Fruit fly (Drosophila melanogaster): Measurements from ENCODE around the gene CG34323.
A peak's percentile ranks its signal among the peaks of the same experiment; 100 is the strongest.

Gene CG34323

dm6 chrX:12028825-12029514, 41.3 kb upstream of the CG34323 start, which contains the start of gene Usp7 (continued):
- peak; percentile 97 for TF ChIP-seq bbx (GFP tag; IDR thresholded peaks at IDR 0.05; ENCODE audit: partially characterized antibody)
- TF ChIP-seq corto (GFP tag; optimal IDR thresholded peaks at IDR 0.05): no peak
- no peak for TF ChIP-seq Dfd (GFP tag; optimal IDR thresholded peaks at IDR 0.05)
- peak; percentile 96 for TF ChIP-seq Opbp (GFP tag; IDR thresholded peaks at IDR 0.05; ENCODE audit: partially characterized antibody)
- TF ChIP-seq sc (optimal IDR thresholded peaks at IDR 0.05): no peak
- no peak for TF ChIP-seq sc (GFP tag; optimal IDR thresholded peaks at IDR 0.05)
- peak; percentile 0 for TF ChIP-seq CG4424 (GFP tag; optimal IDR thresholded peaks at IDR 0.05)
- TF ChIP-seq hbn (GFP tag; IDR thresholded peaks at IDR 0.05; ENCODE audit: partially characterized antibody): peak; percentile 91
- no peak for TF ChIP-seq ash1 (GFP tag; optimal IDR thresholded peaks at IDR 0.05)
- TF ChIP-seq ab (GFP tag; optimal IDR thresholded peaks at IDR 0.05): no peak
- peak; percentile 41 for TF ChIP-seq CG9797 (GFP tag; optimal IDR thresholded peaks at IDR 0.05)
- TF ChIP-seq CG7357 (GFP tag; IDR thresholded peaks at IDR 0.05): peak; percentile 51; the same call in 1 of the 3 replicates
- TF ChIP-seq crol (GFP tag; IDR thresholded peaks at IDR 0.05): no peak
- TF ChIP-seq CG13287 (GFP tag; IDR thresholded peaks at IDR 0.05; ENCODE audit: partially characterized antibody): peak; percentile 95
- TF ChIP-seq pfk (GFP tag; optimal IDR thresholded peaks at IDR 0.05): peak; percentile 71
- peak; percentile 80 for TF ChIP-seq Sry-δ (GFP tag; optimal IDR thresholded peaks at IDR 0.05)
- TF ChIP-seq CG8290 (GFP tag; optimal IDR thresholded peaks at IDR 0.05): peak; percentile 83
- no peak for TF ChIP-seq CG8290 (tag; optimal IDR thresholded peaks at IDR 0.05)
- no peak for TF ChIP-seq rib (GFP tag; IDR thresholded peaks at IDR 0.05)
- peak; percentile 55 for TF ChIP-seq Dp (GFP tag; optimal IDR thresholded peaks at IDR 0.05)
- peak; percentile 91 for TF ChIP-seq vnd (GFP tag; IDR thresholded peaks at IDR 0.05; ENCODE audit: partially characterized antibody)
- peak; percentile 79 for TF ChIP-seq sna (GFP tag; IDR thresholded peaks at IDR 0.05; ENCODE audit: partially characterized antibody)
- TF ChIP-seq hth (optimal IDR thresholded peaks at IDR 0.05): no peak
- TF ChIP-seq Trl (optimal IDR thresholded peaks at IDR 0.05): no peak
- no peak for TF ChIP-seq Trl (GFP tag; optimal IDR thresholded peaks at IDR 0.05)
- TF ChIP-seq CrebB (tag; optimal IDR thresholded peaks at IDR 0.05): no peak
- no peak; the same call in 1 of the 2 replicates for TF ChIP-seq CG31441 (GFP tag; IDR thresholded peaks at IDR 0.05)
- peak; percentile 84 for TF ChIP-seq Sry-β (GFP tag; optimal IDR thresholded peaks at IDR 0.05)
- TF ChIP-seq CG7963 (GFP tag; IDR thresholded peaks at IDR 0.05; ENCODE audit: partially characterized antibody): peak; percentile 95
- TF ChIP-seq Hr3 (GFP tag; optimal IDR thresholded peaks at IDR 0.05): no peak
- TF ChIP-seq stwl (tag; optimal IDR thresholded peaks at IDR 0.05): peak; percentile 79
- no peak for TF ChIP-seq CG34422 (GFP tag; IDR thresholded peaks at IDR 0.05)
- TF ChIP-seq fd64A (GFP tag; optimal IDR thresholded peaks at IDR 0.05): no peak
- no peak for TF ChIP-seq otp (GFP tag; IDR thresholded peaks at IDR 0.05)
- TF ChIP-seq zen (tag; optimal IDR thresholded peaks at IDR 0.05): peak; percentile 50
- peak; percentile 60 for TF ChIP-seq MESR4 (GFP tag; optimal IDR thresholded peaks at IDR 0.05)
- TF ChIP-seq pzg (GFP tag; optimal IDR thresholded peaks at IDR 0.05): peak; percentile 82
- peak; percentile 86 for TF ChIP-seq CG7928 (GFP tag; optimal IDR thresholded peaks at IDR 0.05)
- peak; percentile 81 for TF ChIP-seq zen2 (GFP tag; IDR thresholded peaks at IDR 0.05; ENCODE audit: partially characterized antibody)
- TF ChIP-seq CG16863 (GFP tag; optimal IDR thresholded peaks at IDR 0.05): no peak
- TF ChIP-seq Dll (GFP tag; IDR thresholded peaks at IDR 0.05; ENCODE audit: partially characterized antibody): peak; percentile 92
- peak; percentile 52 for TF ChIP-seq CG15601 (tag; optimal IDR thresholded peaks at IDR 0.05)
- TF ChIP-seq sqz (GFP tag; optimal IDR thresholded peaks at IDR 0.05): peak; percentile 11
- TF ChIP-seq E2f1 (GFP tag; IDR thresholded peaks at IDR 0.05): no peak
- TF ChIP-seq CG9932 (GFP tag; IDR thresholded peaks at IDR 0.05): peak; percentile 68
- TF ChIP-seq CG3995 (GFP tag; optimal IDR thresholded peaks at IDR 0.05): no peak
- TF ChIP-seq Scr (GFP tag; IDR thresholded peaks at IDR 0.05; ENCODE audit: partially characterized antibody): peak; percentile 91
- TF ChIP-seq Adf1 (GFP tag; IDR thresholded peaks at IDR 0.05): peak; percentile 78

Measured in whole organism, embryonic.